Fruit fly (Drosophila melanogaster) whole organism, embryonic: ENCODE results near the gene Bsg.

Source experiments
- Ada2b ChIP-seq: fragments of 200-800 bp; sonication (Bioruptor generic); IDR thresholded peaks from 2 replicates; pipeline ENCODE4 v1.3.6; 2022; ENCODE audit warnings: missing biosample characterization, missing genetic modification characterization
- Blimp-1 ChIP-seq: fragments of 200-800 bp; sonication (Bioruptor generic); optimal IDR thresholded peaks from 3 replicates; lab custom pipeline; 2018; ENCODE audit warnings: missing biosample characterization, missing genetic modification characterization, mild to moderate bottlenecking, moderate library complexity, missing genetic modification reagents
- CG1024 ChIP-seq: fragments of 200-800 bp; sonication (Bioruptor generic); IDR thresholded peaks from 2 replicates; pipeline ENCODE4 v1.3.6; 2022; ENCODE audit warnings: missing biosample characterization, missing genetic modification characterization
- CG11093 ChIP-seq: fragments of 200-800 bp; sonication (Bioruptor generic); IDR thresholded peaks from 3 replicates; pipeline ENCODE4 v1.3.6; 2022; ENCODE audit warnings: missing biosample characterization, missing genetic modification characterization
- CG11695 ChIP-seq: fragments of 200-800 bp; sonication (Bioruptor generic); IDR thresholded peaks from 3 replicates; pipeline ENCODE4 v1.3.6; 2022; ENCODE audit warnings: missing biosample characterization, missing genetic modification characterization
- CG13775 ChIP-seq: fragments of 200-800 bp; sonication (Bioruptor generic); optimal IDR thresholded peaks from 3 replicates; lab custom pipeline; 2017; ENCODE audit warnings: missing biosample characterization, mild to moderate bottlenecking, missing genetic modification characterization
- CG14441 ChIP-seq: fragments of 200-800 bp; sonication (Bioruptor generic); IDR thresholded peaks from 2 replicates; pipeline ENCODE4 v1.3.6; 2022; ENCODE audit warnings: missing biosample characterization, missing genetic modification characterization
- CG15073 ChIP-seq: fragments of 200-800 bp; sonication (Bioruptor generic); optimal IDR thresholded peaks from 2 replicates; lab custom pipeline; 2016; ENCODE audit warnings: missing biosample characterization, missing genetic modification characterization
- CG15514 ChIP-seq: fragments of 200-800 bp; sonication (Bioruptor generic); optimal IDR thresholded peaks from 3 replicates; lab custom pipeline; 2017; ENCODE audit warnings: missing biosample characterization, missing genetic modification characterization, mild to moderate bottlenecking, moderate library complexity, missing genetic modification reagents
- CG1603 ChIP-seq: fragments of 200-800 bp; sonication (Bioruptor generic); optimal IDR thresholded peaks from 2 replicates; lab custom pipeline; 2019; ENCODE audit warnings: missing biosample characterization, mild to moderate bottlenecking, missing genetic modification characterization, moderate library complexity
- CG16813 ChIP-seq: fragments of 200-800 bp; sonication (Bioruptor generic); IDR thresholded peaks from 3 replicates; pipeline ENCODE4 v1.3.6; 2022; ENCODE audit warnings: missing biosample characterization, missing genetic modification characterization; ENCODE audit not compliant: partially characterized antibody
- CG17802 ChIP-seq: fragments of 200-800 bp; sonication (Bioruptor generic); optimal IDR thresholded peaks from 2 replicates; lab custom pipeline; 2018; ENCODE audit warnings: missing biosample characterization, mild to moderate bottlenecking, missing genetic modification characterization, moderate library complexity
- CG3281 ChIP-seq: fragments of 200-800 bp; sonication (Bioruptor generic); optimal IDR thresholded peaks from 3 replicates; lab custom pipeline; 2017; ENCODE audit warnings: missing biosample characterization, mild to moderate bottlenecking, missing genetic modification characterization
- CG3407 ChIP-seq: fragments of 200-800 bp; sonication (Bioruptor generic); optimal IDR thresholded peaks from 2 replicates; lab custom pipeline; 2018; ENCODE audit warnings: missing biosample characterization, mild to moderate bottlenecking, missing genetic modification characterization
- CG34376 ChIP-seq: fragments of 200-800 bp; sonication (Bioruptor generic); optimal IDR thresholded peaks from 2 replicates; lab custom pipeline; 2018; ENCODE audit warnings: missing biosample characterization, mild to moderate bottlenecking, missing genetic modification characterization
- CG42726 ChIP-seq: fragments of 200-800 bp; sonication (Bioruptor generic); IDR thresholded peaks from 2 replicates; pipeline ENCODE4 v1.3.6; 2022; ENCODE audit warnings: missing biosample characterization, missing genetic modification characterization; ENCODE audit not compliant: partially characterized antibody
- CG4617 ChIP-seq: fragments of 200-800 bp; sonication (Bioruptor generic); optimal IDR thresholded peaks from 3 replicates; lab custom pipeline; 2016; ENCODE audit warnings: missing biosample characterization, missing genetic modification characterization, borderline replicate concordance
- CG4707 ChIP-seq: fragments of 200-800 bp; sonication (Bioruptor generic); optimal IDR thresholded peaks from 2 replicates; lab custom pipeline; 2018; ENCODE audit warnings: missing biosample characterization, mild to moderate bottlenecking, missing genetic modification characterization, moderate library complexity
- CG5180 ChIP-seq: fragments of 200-800 bp; sonication (Bioruptor generic); optimal IDR thresholded peaks from 3 replicates; lab custom pipeline; 2017; ENCODE audit warnings: missing biosample characterization, missing genetic modification characterization, mild to moderate bottlenecking, moderate library complexity, missing genetic modification reagents
- CG5245 ChIP-seq: fragments of 200-800 bp; sonication (Bioruptor generic); optimal IDR thresholded peaks from 3 replicates; lab custom pipeline; 2016; ENCODE audit warnings: missing biosample characterization, missing genetic modification characterization
- CG6175 ChIP-seq: fragments of 200-800 bp; sonication (Bioruptor generic); IDR thresholded peaks from 3 replicates; pipeline ENCODE4 v1.3.6; 2022; ENCODE audit warnings: missing biosample characterization, missing genetic modification characterization
- CG6683 ChIP-seq: fragments of 200-800 bp; sonication (Bioruptor generic); optimal IDR thresholded peaks from 2 replicates; lab custom pipeline; 2017; ENCODE audit warnings: missing biosample characterization, mild to moderate bottlenecking, missing genetic modification characterization, missing genetic modification reagents
- CG7839 ChIP-seq: fragments of 200-800 bp; sonication (Bioruptor generic); optimal IDR thresholded peaks from 3 replicates; lab custom pipeline; 2018; ENCODE audit warnings: missing biosample characterization, mild to moderate bottlenecking, missing genetic modification characterization, moderate library complexity
- Dad ChIP-seq: fragments of 200-800 bp; sonication (Bioruptor generic); optimal IDR thresholded peaks from 3 replicates; lab custom pipeline; 2016; ENCODE audit warnings: missing biosample characterization, missing genetic modification characterization
- Dref ChIP-seq: fragments of 200-800 bp; sonication (Bioruptor generic); IDR thresholded peaks from 2 replicates; pipeline ENCODE4 v1.3.6; 2022; ENCODE audit warnings: missing biosample characterization, missing genetic modification characterization
- Lpt ChIP-seq: fragments of >200 bp; optimal IDR thresholded peaks from 2 replicates; lab custom pipeline; 2018; ENCODE audit warnings: missing biosample characterization, missing genetic modification characterization
- NfI ChIP-seq: fragments of 200-800 bp; sonication (Bioruptor generic); optimal IDR thresholded peaks from 3 replicates; lab custom pipeline; 2018; ENCODE audit warnings: missing biosample characterization, mild to moderate bottlenecking, missing genetic modification characterization, moderate library complexity
- Oaz ChIP-seq: fragments of 200-800 bp; sonication (Bioruptor generic); IDR thresholded peaks from 2 replicates; pipeline ENCODE4 v1.3.6; 2022; ENCODE audit warnings: missing biosample characterization, missing genetic modification characterization
- Pdp1 ChIP-seq, 2 experiments: fragments of 200-800 bp; sonication (Bioruptor generic); optimal IDR thresholded peaks; 3 replicates each; lab custom pipeline; 2016; ENCODE audit warnings: missing biosample characterization in 2 of 2, missing genetic modification characterization in 2 of 2, mild to moderate bottlenecking in 1 of 2, moderate library complexity in 1 of 2
- Sry-δ ChIP-seq: fragments of 200-800 bp; sonication (Bioruptor generic); optimal IDR thresholded peaks from 2 replicates; lab custom pipeline; 2016; ENCODE audit warnings: missing biosample characterization, missing genetic modification characterization
- Taf1 ChIP-seq: fragments of 200-800 bp; sonication (Bioruptor generic); IDR thresholded peaks from 2 replicates; pipeline ENCODE4 v1.3.6; 2022; ENCODE audit warnings: missing biosample characterization, missing genetic modification characterization
- YL-1 ChIP-seq: fragments of 200-800 bp; sonication (Bioruptor generic); optimal IDR thresholded peaks from 3 replicates; lab custom pipeline; 2017; ENCODE audit warnings: missing biosample characterization, mild to moderate bottlenecking, missing genetic modification characterization
- ara ChIP-seq: fragments of 200-800 bp; sonication (Bioruptor generic); IDR thresholded peaks from 2 replicates; pipeline ENCODE4 v1.3.6; 2022; ENCODE audit warnings: missing biosample characterization, missing genetic modification characterization
- az2 ChIP-seq: fragments of 200-800 bp; sonication (Bioruptor generic); optimal IDR thresholded peaks from 3 replicates; lab custom pipeline; 2016; ENCODE audit warnings: missing biosample characterization, missing genetic modification characterization
- bab2 ChIP-seq: fragments of 200-800 bp; sonication (Bioruptor generic); optimal IDR thresholded peaks from 2 replicates; lab custom pipeline; 2016; ENCODE audit warnings: missing biosample characterization, missing genetic modification characterization
- cas ChIP-seq: fragments of 200-800 bp; sonication (Bioruptor generic); IDR thresholded peaks from 2 replicates; pipeline ENCODE4 v1.3.6; 2022; ENCODE audit warnings: missing biosample characterization, missing genetic modification characterization
- cato ChIP-seq: fragments of 200-800 bp; sonication (Bioruptor generic); optimal IDR thresholded peaks from 2 replicates; lab custom pipeline; 2016; ENCODE audit warnings: missing biosample characterization, missing genetic modification characterization, borderline replicate concordance
- chinmo ChIP-seq: fragments of 200-800 bp; sonication (Bioruptor generic); IDR thresholded peaks from 4 replicates; pipeline ENCODE4 v1.3.6; 2022; ENCODE audit warnings: missing biosample characterization, missing genetic modification characterization; ENCODE audit not compliant: partially characterized antibody
- ci ChIP-seq: fragments of 200-800 bp; sonication (Bioruptor generic); IDR thresholded peaks from 3 replicates; pipeline ENCODE4 v1.3.6; 2022; ENCODE audit warnings: missing biosample characterization, missing genetic modification characterization
- en ChIP-seq: fragments of 200-800 bp; sonication (Bioruptor generic); optimal IDR thresholded peaks from 2 replicates; lab custom pipeline; 2016; ENCODE audit warnings: missing biosample characterization, missing genetic modification characterization
- eyg ChIP-seq: fragments of 200-800 bp; sonication (Bioruptor generic); optimal IDR thresholded peaks from 3 replicates; lab custom pipeline; 2016; ENCODE audit warnings: missing biosample characterization, missing genetic modification characterization
- fd102C ChIP-seq: fragments of 200-800 bp; sonication (Bioruptor generic); optimal IDR thresholded peaks from 2 replicates; lab custom pipeline; 2018; ENCODE audit warnings: missing biosample characterization, mild to moderate bottlenecking, missing genetic modification characterization, moderate library complexity
- gro ChIP-seq: fragments of 200-800 bp; sonication (Bioruptor generic); optimal IDR thresholded peaks from 2 replicates; lab custom pipeline; 2016; ENCODE audit warnings: missing biosample characterization, missing genetic modification characterization
- insv ChIP-seq, 2 experiments: fragments of 200-800 bp; sonication (Bioruptor generic); optimal IDR thresholded peaks; 3 replicates each; lab custom pipeline; 2016 to 2018; ENCODE audit warnings: missing biosample characterization in 2 of 2, missing genetic modification characterization in 2 of 2
- klu ChIP-seq: fragments of 200-800 bp; sonication (Bioruptor generic); IDR thresholded peaks from 2 replicates; pipeline ENCODE4 v1.3.6; 2022; ENCODE audit warnings: missing biosample characterization, missing genetic modification characterization
- rib ChIP-seq: fragments of 200-800 bp; sonication (Bioruptor generic); IDR thresholded peaks from 2 replicates; pipeline ENCODE4 v1.3.6; 2022; ENCODE audit warnings: missing biosample characterization, missing genetic modification characterization
- sd ChIP-seq: fragments of 200-800 bp; sonication (Bioruptor generic); optimal IDR thresholded peaks from 3 replicates; lab custom pipeline; 2018; ENCODE audit warnings: missing biosample characterization, mild to moderate bottlenecking, missing genetic modification characterization, moderate library complexity
- sna ChIP-seq: fragments of 200-800 bp; sonication (Bioruptor generic); IDR thresholded peaks from 2 replicates; pipeline ENCODE4 v1.3.6; 2022; ENCODE audit warnings: missing biosample characterization, missing genetic modification characterization; ENCODE audit not compliant: partially characterized antibody
- sob ChIP-seq: fragments of 200-800 bp; sonication (Bioruptor generic); IDR thresholded peaks from 2 replicates; pipeline ENCODE4 v1.3.6; 2022; ENCODE audit warnings: missing biosample characterization, missing genetic modification characterization
- yki ChIP-seq: fragments of >200 bp; optimal IDR thresholded peaks from 3 replicates; lab custom pipeline; 2018
- zfh2 ChIP-seq: fragments of 200-800 bp; sonication (Bioruptor generic); optimal IDR thresholded peaks from 2 replicates; lab custom pipeline; 2016; ENCODE audit warnings: missing biosample characterization, missing genetic modification characterization

Gene Bsg

dm6 chr2L:8148514-8149085, 65.4 kb downstream of the Bsg start (continued):
- no peak for TF ChIP-seq CG16813 (GFP tag; lab: Robert Waterston, UW)
- TF ChIP-seq CG14441 (GFP tag; lab: Robert Waterston, UW), result no peak
- TF ChIP-seq fd102C (GFP tag; lab: Kevin White, UChicago), result no peak
- TF ChIP-seq NfI, result no peak
- TF ChIP-seq CG42726, result no peak
- TF ChIP-seq CG17802, result no peak
- TF ChIP-seq YL-1 (GFP tag; lab: Kevin White, UChicago), result no peak
- no peak for TF ChIP-seq CG1024 (GFP tag; lab: Robert Waterston, UW)
- TF ChIP-seq en (GFP tag; lab: Kevin White, UChicago), result no peak
- no peak for TF ChIP-seq Ada2b (GFP tag; lab: Robert Waterston, UW)
- TF ChIP-seq Pdp1 (GFP tag; optimal IDR thresholded peaks at IDR 0.05; lab: Kevin White, UChicago), result peak in 1 of 2 experiments; percentile 77
- TF ChIP-seq CG34376 (GFP tag; lab: Kevin White, UChicago), result peak; percentile 14
- TF ChIP-seq insv (GFP tag; optimal IDR thresholded peaks at IDR 0.05; lab: Kevin White, UChicago), result peak in 1 of 2 experiments; percentile 62
- TF ChIP-seq CG11093 (GFP tag; lab: Robert Waterston, UW), result no peak
- no peak for TF ChIP-seq zfh2 (GFP tag; lab: Kevin White, UChicago)
- TF ChIP-seq az2 (GFP tag; lab: Kevin White, UChicago), result no peak
- TF ChIP-seq gro (GFP tag; lab: Kevin White, UChicago), result no peak
- TF ChIP-seq chinmo (GFP tag; lab: Robert Waterston, UW), result peak; percentile 84
- no peak for TF ChIP-seq Dref (GFP tag; lab: Robert Waterston, UW)
- no peak for TF ChIP-seq ara (GFP tag; lab: Robert Waterston, UW)
- TF ChIP-seq ci (GFP tag; lab: Robert Waterston, UW), result peak; percentile 32; the same call in 1 of the 3 replicates
- TF ChIP-seq CG11695 (GFP tag; lab: Robert Waterston, UW), result no peak
- no peak for TF ChIP-seq Taf1
- TF ChIP-seq CG1603 (tag; lab: Kevin White, UChicago), result no peak
- TF ChIP-seq CG5245 (GFP tag; lab: Kevin White, UChicago), result no peak
- no peak for TF ChIP-seq cato (GFP tag; lab: Kevin White, UChicago)
- 0 out of 2 replicates have a peak, but pooled peaks have one; percentile 9 for TF ChIP-seq sob (GFP tag; lab: Robert Waterston, UW)
- TF ChIP-seq sna (GFP tag; lab: Robert Waterston, UW), result no peak
- peak; percentile 92 for TF ChIP-seq Blimp-1
- TF ChIP-seq CG4617 (GFP tag; lab: Kevin White, UChicago), result no peak
- TF ChIP-seq CG15073, result no peak
- no peak for TF ChIP-seq CG15514 (GFP tag; lab: Kevin White, UChicago)
- no peak for TF ChIP-seq Sry-δ (GFP tag; lab: Kevin White, UChicago)
- TF ChIP-seq CG5180 (GFP tag; lab: Kevin White, UChicago), result peak; percentile 90
- TF ChIP-seq klu (GFP tag; lab: Robert Waterston, UW), result no peak
- TF ChIP-seq CG7839 (tag; lab: Kevin White, UChicago), result no peak
- no peak for TF ChIP-seq CG4707
- TF ChIP-seq CG6683 (GFP tag; lab: Kevin White, UChicago), result no peak
- no peak for TF ChIP-seq eyg
- TF ChIP-seq sd (tag; lab: Kevin White, UChicago), result peak; percentile 11
- no peak for TF ChIP-seq CG3281 (GFP tag; lab: Kevin White, UChicago)
- TF ChIP-seq CG3407, result no peak
- peak; percentile 95 for TF ChIP-seq CG6175 (GFP tag; lab: Robert Waterston, UW)
- TF ChIP-seq Dad (GFP tag; lab: Kevin White, UChicago), result no peak
- no peak for TF ChIP-seq cas (GFP tag; lab: Robert Waterston, UW)
- TF ChIP-seq Lpt (GFP tag; lab: Kevin White, UChicago), result no peak
- no peak for TF ChIP-seq CG13775 (GFP tag; lab: Kevin White, UChicago)
- no peak for TF ChIP-seq yki (lab: Kevin White, UChicago)
- no peak for TF ChIP-seq bab2
- no peak for TF ChIP-seq rib (GFP tag; lab: Robert Waterston, UW)
- no peak; the same call in 1 of the 2 replicates for TF ChIP-seq Oaz (GFP tag; lab: Robert Waterston, UW)
